Fruit fly (Drosophila melanogaster) whole organism, wandering third instar larva: Measurements from ENCODE around the gene CG17029.

Experiments
- Abd-B ChIP-seq: fragments of >200 bp; optimal IDR thresholded peaks from 2 replicates; lab custom pipeline; 2017; ENCODE audit warnings: missing biosample characterization, missing genetic modification characterization
- Hr83 ChIP-seq: fragments of 200-300 bp; sonication (Bioruptor generic); optimal IDR thresholded peaks from 2 replicates; lab custom pipeline; 2016; ENCODE audit warnings: missing biosample characterization, mild to moderate bottlenecking, missing genetic modification characterization, moderate library complexity; ENCODE audit not compliant: poor library complexity, severe bottlenecking
- Myc ChIP-seq: fragments of >200 bp; optimal IDR thresholded peaks from 2 replicates; lab custom pipeline; 2017
- OdsH ChIP-seq: fragments of 200-800 bp; sonication (Bioruptor generic); optimal IDR thresholded peaks from 2 replicates; lab custom pipeline; 2016; ENCODE audit warnings: missing biosample characterization, mild to moderate bottlenecking, missing genetic modification characterization
- h ChIP-seq: fragments of 200-800 bp; sonication (Bioruptor generic); optimal IDR thresholded peaks from 3 replicates; lab custom pipeline; 2016; ENCODE audit warnings: missing biosample characterization, mild to moderate bottlenecking, missing genetic modification characterization
- pan ChIP-seq: fragments of >200 bp; optimal IDR thresholded peaks from 2 replicates; lab custom pipeline; 2017
- psq ChIP-seq: fragments of 200-800 bp; sonication (Bioruptor generic); optimal IDR thresholded peaks from 3 replicates; lab custom pipeline; 2017; ENCODE audit warnings: missing biosample characterization, mild to moderate bottlenecking, missing genetic modification characterization, moderate library complexity

DNA sequence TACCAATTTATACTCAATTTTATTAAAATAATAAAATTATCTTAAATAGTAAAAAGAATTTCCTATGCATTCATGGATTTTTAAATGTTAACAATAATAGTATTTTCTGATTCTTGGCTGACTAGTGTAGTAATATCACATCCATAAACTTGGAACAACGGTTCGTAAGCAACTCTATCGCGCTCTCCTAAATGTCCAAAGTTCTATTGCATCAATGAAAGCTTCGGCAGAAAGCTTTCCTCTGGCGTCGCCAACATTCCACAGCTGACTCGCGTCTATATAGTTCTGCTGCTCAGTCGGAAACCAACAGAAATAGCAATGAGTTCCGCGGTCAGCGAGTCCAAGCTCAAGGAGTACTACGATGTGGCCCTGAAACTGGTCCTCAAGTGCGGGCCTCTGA, at the start of gene CG17029:
- TF ChIP-seq OdsH (GFP tag; lab: Kevin White, UChicago) (no peak), Hr83 (GFP tag; lab: Kevin White, UChicago) (no peak), Myc (lab: Kevin White, UChicago) (no peak), h (no peak), psq (no peak), pan (lab: Kevin White, UChicago) (no peak), Abd-B (GFP tag; lab: Kevin White, UChicago) (no peak)
